Worm (Caenorhabditis elegans): Measurements from ENCODE around the gene cdd-2.

DNA sequence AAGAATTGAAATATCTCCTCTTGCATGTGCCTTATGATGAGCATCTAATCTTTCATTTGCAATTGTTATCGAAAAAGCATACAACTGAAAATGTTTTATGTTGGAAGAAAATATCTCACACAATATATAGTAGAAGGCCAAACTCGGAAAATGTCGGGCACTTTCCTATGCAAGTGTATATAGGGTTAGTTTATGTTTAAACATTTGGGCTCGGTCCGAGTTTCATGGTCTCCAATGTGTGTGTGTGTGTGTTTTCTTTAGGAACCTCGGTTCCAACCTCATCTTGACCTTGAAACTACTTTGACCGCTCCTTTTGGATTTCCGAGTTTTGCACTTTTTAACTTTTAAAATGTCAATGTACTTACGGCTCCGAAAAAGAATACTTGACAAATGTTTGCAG lies 48.4 kb downstream of the cdd-2 start:
- no peak for TF ChIP-seq ceh-28 (tag; optimal IDR thresholded peaks at IDR 0.05)
- no peak for TF ChIP-seq pqm-1 (tag; optimal IDR thresholded peaks at IDR 0.05)
- TF ChIP-seq ama-1 (optimal IDR thresholded peaks at IDR 0.05), result no peak
- TF ChIP-seq mdl-1 (tag; optimal IDR thresholded peaks at IDR 0.05), result no peak
- no peak for TF ChIP-seq fkh-10 (GFP tag; optimal IDR thresholded peaks at IDR 0.05)
- no peak for TF ChIP-seq nhr-23 (tag; optimal IDR thresholded peaks at IDR 0.05)
- TF ChIP-seq nhr-11 (tag; optimal IDR thresholded peaks at IDR 0.05), result no peak
- TF ChIP-seq egl-27 (tag; optimal IDR thresholded peaks at IDR 0.05), result no peak
- TF ChIP-seq R02D3.7 (tag; optimal IDR thresholded peaks at IDR 0.05), result no peak

Measured in whole organism, L3 larva.